Worm (Caenorhabditis elegans) whole organism, young adult: Measurements from ENCODE around the gene srh-73.

Source experiments
- B0035.1 ChIP-seq: sonication (generic microtip); optimal IDR thresholded peaks from 2 replicates; lab custom pipeline; 2016; ENCODE audit warnings: missing genetic modification characterization, mild to moderate bottlenecking, missing compliant biosample characterization, missing genotype, missing genetic modification reagents
- C06A6.2 ChIP-seq: fragments of 200-800 bp; sonication (Bioruptor generic); conservative IDR thresholded peaks from 2 replicates; pipeline ENCODE4 v1.3.6; 2022; ENCODE audit warnings: missing genetic modification characterization, missing compliant biosample characterization
- D2030.7 ChIP-seq: fragments of 200-800 bp; sonication (Bioruptor generic); IDR thresholded peaks from 2 replicates; pipeline ENCODE4 v1.3.6; 2022; ENCODE audit warnings: missing genetic modification reagents, missing genetic modification characterization, missing compliant biosample characterization
- F10E7.11 ChIP-seq: sonication (generic microtip); optimal IDR thresholded peaks from 2 replicates; lab custom pipeline; 2017; ENCODE audit warnings: mild to moderate bottlenecking, missing genetic modification characterization, moderate library complexity, missing compliant biosample characterization
- F22D6.2 ChIP-seq: sonication (generic microtip); optimal IDR thresholded peaks from 2 replicates; lab custom pipeline; 2016; ENCODE audit warnings: mild to moderate bottlenecking, missing genetic modification characterization, missing compliant biosample characterization
- F37B4.10 ChIP-seq: fragments of 200-800 bp; sonication (Bioruptor generic); IDR thresholded peaks from 2 replicates; pipeline ENCODE4 v1.3.6; 2022; ENCODE audit warnings: missing genetic modification characterization, missing compliant biosample characterization
- F39B2.1 ChIP-seq: fragments of 200-800 bp; sonication (Bioruptor generic); IDR thresholded peaks from 2 replicates; pipeline ENCODE4 v1.3.6; 2022; ENCODE audit warnings: missing genetic modification reagents, missing genetic modification characterization, missing compliant biosample characterization
- F57C9.4 ChIP-seq: sonication (generic microtip); optimal IDR thresholded peaks from 2 replicates; lab custom pipeline; 2017; ENCODE audit warnings: mild to moderate bottlenecking, missing genetic modification characterization, missing compliant biosample characterization
- K11D2.4 ChIP-seq: fragments of 200-800 bp; sonication (Bioruptor generic); IDR thresholded peaks from 2 replicates; pipeline ENCODE4 v1.3.6; 2022; ENCODE audit warnings: missing genetic modification reagents, missing genetic modification characterization, missing compliant biosample characterization
- K12H6.12 ChIP-seq: fragments of 200-800 bp; sonication (Bioruptor generic); optimal IDR thresholded peaks from 2 replicates; lab custom pipeline; 2018; ENCODE audit warnings: mild to moderate bottlenecking, missing genetic modification characterization, missing compliant biosample characterization
- Y53G8AR.9 ChIP-seq: fragments of 200-800 bp; sonication (Bioruptor generic); conservative IDR thresholded peaks from 2 replicates; pipeline ENCODE4 v1.3.6; 2022; ENCODE audit warnings: missing genetic modification reagents, missing genetic modification characterization, missing compliant biosample characterization
- Y79H2A.3 ChIP-seq: fragments of 200-800 bp; sonication (Bioruptor generic); conservative IDR thresholded peaks from 2 replicates; pipeline ENCODE4 v1.3.6; 2022; ENCODE audit warnings: missing genetic modification reagents, missing genetic modification characterization, missing compliant biosample characterization
- ZK185.1 ChIP-seq: sonication (generic microtip); optimal IDR thresholded peaks from 2 replicates; lab custom pipeline; 2016; ENCODE audit warnings: mild to moderate bottlenecking, missing genetic modification characterization, missing compliant biosample characterization; ENCODE audit not compliant: poor library complexity, severe bottlenecking
- aptf-3 ChIP-seq: fragments of 200-800 bp; sonication (Bioruptor generic); IDR thresholded peaks from 2 replicates; pipeline ENCODE4 v1.3.6; 2022; ENCODE audit warnings: missing genetic modification characterization, missing compliant biosample characterization
- cebp-1 ChIP-seq, 2 experiments: fragments of 200-800 bp in 1 of 2; sonication (Bioruptor generic) in 1 of 2; sonication (generic microtip) in 1 of 2; IDR thresholded peaks in 1 of 2; optimal IDR thresholded peaks in 1 of 2; 2 replicates each; pipeline versions ENCODE4 v1.3.6 to Lab custom; 2017 to 2022; ENCODE audit warnings: missing compliant biosample characterization in 2 of 2, missing genetic modification characterization in 2 of 2, mild to moderate bottlenecking in 1 of 2, missing genetic modification reagents in 1 of 2, moderate library complexity in 1 of 2
- cebp-2 ChIP-seq: fragments of 200-800 bp; sonication (Bioruptor generic); IDR thresholded peaks from 2 replicates; pipeline ENCODE4 v1.3.6; 2022; ENCODE audit warnings: missing genetic modification characterization, missing compliant biosample characterization
- ceh-79 ChIP-seq: sonication (generic microtip); optimal IDR thresholded peaks from 2 replicates; lab custom pipeline; 2017; ENCODE audit warnings: mild to moderate bottlenecking, missing genetic modification characterization, missing compliant biosample characterization
- dpff-1 ChIP-seq: sonication (generic microtip); optimal IDR thresholded peaks from 2 replicates; lab custom pipeline; 2017; ENCODE audit warnings: mild to moderate bottlenecking, missing genetic modification characterization, missing compliant biosample characterization
- egrh-3 ChIP-seq: fragments of 200-800 bp; sonication (Bioruptor generic); IDR thresholded peaks from 2 replicates; pipeline ENCODE4 v1.3.6; 2022; ENCODE audit warnings: missing genetic modification reagents, missing genetic modification characterization, missing compliant biosample characterization
- ekl-4 ChIP-seq: fragments of 200-800 bp; sonication (Bioruptor generic); IDR thresholded peaks from 2 replicates; pipeline ENCODE4 v1.3.6; 2022; ENCODE audit warnings: missing genetic modification reagents, missing genetic modification characterization, missing compliant biosample characterization
- hlh-26 ChIP-seq: fragments of 200-800 bp; sonication (Bioruptor generic); conservative IDR thresholded peaks from 2 replicates; pipeline ENCODE4 v1.3.6; 2022; ENCODE audit warnings: missing genetic modification reagents, missing genetic modification characterization, missing compliant biosample characterization
- hmg-1.2 ChIP-seq: fragments of 200-800 bp; sonication (Bioruptor generic); IDR thresholded peaks from 2 replicates; pipeline ENCODE4 v1.3.6; 2022; ENCODE audit warnings: missing genetic modification reagents, missing genetic modification characterization, missing compliant biosample characterization
- let-607 ChIP-seq, 2 experiments: fragments of 200-800 bp in 1 of 2; sonication (Bioruptor generic) in 1 of 2; sonication (generic microtip) in 1 of 2; optimal IDR thresholded peaks; 2 replicates each; lab custom pipeline; 2016 to 2018; ENCODE audit warnings: mild to moderate bottlenecking in 2 of 2, missing compliant biosample characterization in 2 of 2, missing genetic modification characterization in 2 of 2, moderate library complexity in 2 of 2, missing genotype in 1 of 2
- lin-26 ChIP-seq: fragments of 200-800 bp; sonication (Bioruptor generic); IDR thresholded peaks from 2 replicates; pipeline ENCODE4 v1.3.6; 2022; ENCODE audit warnings: missing genetic modification reagents, missing genetic modification characterization, missing compliant biosample characterization
- lsl-1 ChIP-seq: fragments of 200-800 bp; sonication (Bioruptor generic); optimal IDR thresholded peaks from 2 replicates; lab custom pipeline; 2018; ENCODE audit warnings: mild to moderate bottlenecking, missing genetic modification characterization, moderate library complexity, missing compliant biosample characterization
- nhr-90 ChIP-seq: sonication (generic microtip); optimal IDR thresholded peaks from 2 replicates; lab custom pipeline; 2016; ENCODE audit warnings: missing genotype, mild to moderate bottlenecking, missing genetic modification characterization, missing compliant biosample characterization
- pbrm-1 ChIP-seq: fragments of 200-800 bp; sonication (Bioruptor generic); IDR thresholded peaks from 2 replicates; pipeline ENCODE4 v1.3.6; 2022; ENCODE audit warnings: missing genetic modification reagents, missing genetic modification characterization, missing compliant biosample characterization
- sea-2 ChIP-seq: fragments of 200-800 bp; sonication (Bioruptor generic); IDR thresholded peaks from 2 replicates; pipeline ENCODE4 v1.3.6; 2022; ENCODE audit warnings: missing genetic modification characterization, missing compliant biosample characterization
- snpc-1.3 ChIP-seq: sonication (generic microtip); optimal IDR thresholded peaks from 2 replicates; lab custom pipeline; 2017; ENCODE audit warnings: missing genetic modification characterization, mild to moderate bottlenecking, missing compliant biosample characterization, antibody characterized with exemption, moderate library complexity, missing genotype, missing genetic modification reagents; ENCODE audit not compliant: insufficient read depth
- snpc-3.4 ChIP-seq: sonication (generic microtip); optimal IDR thresholded peaks from 2 replicates; lab custom pipeline; 2017; ENCODE audit warnings: missing genetic modification characterization, mild to moderate bottlenecking, missing compliant biosample characterization, antibody characterized with exemption, moderate library complexity, missing genotype, missing genetic modification reagents
- snpc-4 ChIP-seq, 5 experiments: fragments of 150-350 bp in 1 of 5; sonication (generic microtip) in 4 of 5; optimal IDR thresholded peaks; 2 replicates each; lab custom pipeline; 2014 to 2018; ENCODE audit warnings: missing genetic modification characterization in 5 of 5, missing biosample characterization in 3 of 5, antibody characterized with exemption in 2 of 5, mild to moderate bottlenecking in 2 of 5, missing compliant biosample characterization in 2 of 5, missing genotype in 2 of 5, moderate library complexity in 2 of 5, missing genetic modification reagents in 1 of 5
- tbx-9 ChIP-seq: sonication (generic microtip); optimal IDR thresholded peaks from 2 replicates; lab custom pipeline; 2016; ENCODE audit warnings: borderline replicate concordance, missing genetic modification characterization, inconsistent platforms, missing compliant biosample characterization
- unc-130 ChIP-seq: sonication (generic microtip); optimal IDR thresholded peaks from 2 replicates; lab custom pipeline; 2016; ENCODE audit warnings: missing genetic modification reagents, missing genetic modification characterization, missing compliant biosample characterization
- unc-62 ChIP-seq: fragments of 150-350 bp; optimal IDR thresholded peaks from 2 replicates; lab custom pipeline; 2014; ENCODE audit warnings: missing biosample characterization, missing genetic modification reagents, missing genetic modification characterization
- xnd-1 ChIP-seq: sonication (generic microtip); optimal IDR thresholded peaks from 2 replicates; lab custom pipeline; 2016; ENCODE audit warnings: missing genotype, missing genetic modification reagents, missing genetic modification characterization, missing compliant biosample characterization
- zfh-2 ChIP-seq: fragments of 200-800 bp; sonication (Bioruptor generic); conservative IDR thresholded peaks from 2 replicates; pipeline ENCODE4 v1.3.6; 2022; ENCODE audit warnings: missing genetic modification reagents, missing genetic modification characterization, missing compliant biosample characterization
- ztf-26 ChIP-seq: sonication (generic microtip); optimal IDR thresholded peaks from 2 replicates; lab custom pipeline; 2017; ENCODE audit warnings: missing genetic modification characterization, missing compliant biosample characterization
- ztf-28 ChIP-seq: fragments of 200-800 bp; sonication (Bioruptor generic); IDR thresholded peaks from 2 replicates; pipeline ENCODE4 v1.3.6; 2022; ENCODE audit warnings: missing genetic modification reagents, missing genetic modification characterization, missing compliant biosample characterization
- ztf-3 ChIP-seq: fragments of 200-800 bp; sonication (Bioruptor generic); optimal IDR thresholded peaks from 2 replicates; lab custom pipeline; 2018; ENCODE audit warnings: mild to moderate bottlenecking, missing genetic modification characterization, missing compliant biosample characterization

srh-73 gene

DNA sequence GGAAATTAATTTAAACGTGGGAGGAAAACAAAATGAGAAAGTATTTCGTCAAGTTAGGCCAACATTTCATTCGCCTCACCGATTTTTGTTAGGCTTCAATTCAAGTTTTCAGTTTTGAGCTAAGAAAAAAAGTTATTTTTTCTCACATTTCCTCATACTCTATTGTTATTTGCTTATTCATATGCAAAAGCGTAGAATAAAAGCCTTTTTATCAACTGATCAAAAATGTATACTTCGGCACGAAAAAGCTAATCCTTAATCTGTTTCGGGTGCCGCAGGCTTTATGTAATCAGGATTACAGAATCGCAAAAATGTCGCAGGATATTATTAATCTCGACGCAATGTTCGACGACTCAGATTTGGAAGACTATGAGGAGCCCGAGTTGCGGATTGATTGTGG, 22.1 kb upstream of the srh-73 start, which contains the start of gene T21B4.15:
TSS of gene T21B4.15 (plus strand) at position 301 of the 400 bp plus-strand sequence.
- TF ChIP-seq dpff-1 (tag; lab: Kevin White, UChicago), result no peak
- no peak for TF ChIP-seq cebp-2 (GFP tag; lab: Robert Waterston, UW)
- no peak for TF ChIP-seq snpc-4 (GFP tag; optimal IDR thresholded peaks at IDR 0.05; lab: Kevin White, UChicago)
- TF ChIP-seq snpc-4 (tag; optimal IDR thresholded peaks at IDR 0.05; lab: Kevin White, UChicago), result no peak
- TF ChIP-seq C06A6.2 (GFP tag; lab: Robert Waterston, UW), result no peak
- TF ChIP-seq snpc-1.3, result no peak
- TF ChIP-seq unc-62 (GFP tag; lab: Kevin White, UChicago), result no peak
- TF ChIP-seq B0035.1, result no peak

DNA sequence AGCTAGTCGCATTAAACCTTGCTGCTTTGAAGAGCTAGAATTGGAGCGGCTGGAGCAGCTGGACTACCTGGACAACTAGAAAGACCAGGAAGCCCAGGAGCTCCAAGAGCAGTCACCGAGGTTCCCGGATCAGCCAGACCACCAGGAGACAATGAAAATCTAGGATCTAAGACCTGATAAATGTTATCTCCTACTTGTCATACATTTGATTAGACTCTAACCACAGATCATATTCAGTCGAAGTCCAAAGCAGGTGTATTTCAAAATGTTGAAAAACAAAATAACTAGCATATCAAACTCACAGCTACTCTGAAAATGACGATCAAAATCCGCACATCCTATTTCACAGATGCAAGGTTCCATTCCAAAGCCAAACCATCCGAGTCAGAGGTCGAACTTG, 20.0 kb upstream of the srh-73 start, which contains the start of gene srz-6:
TSS of gene srz-6 (plus strand) at position 301 of the 400 bp plus-strand sequence.
- TF ChIP-seq D2030.7 (no peak), zfh-2 (GFP tag; lab: Robert Waterston, UW) (0 out of 2 replicates have a peak, but pooled peaks have one; percentile 29)

DNA sequence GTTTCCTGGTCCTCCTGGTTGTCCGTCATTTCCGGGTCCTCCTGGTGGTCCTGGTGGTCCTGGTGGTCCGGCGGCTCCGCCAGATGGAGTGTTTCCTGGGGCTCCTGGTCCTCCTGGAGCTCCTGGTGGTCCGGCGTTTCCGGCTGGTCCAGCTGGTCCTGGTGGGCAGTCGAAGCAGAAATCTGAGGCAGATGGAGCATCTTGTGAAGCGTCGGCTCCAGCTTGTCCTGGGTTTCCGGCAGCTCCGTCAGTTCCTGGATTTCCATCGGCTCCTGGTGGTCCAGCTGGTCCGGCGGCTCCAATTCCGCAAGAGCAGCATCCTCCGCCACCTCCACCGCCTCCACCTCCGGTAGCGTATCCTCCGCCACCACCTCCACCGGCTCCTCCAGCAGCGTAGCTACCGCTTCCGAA, 17.9 kb upstream of the srh-73 start:
- TF ChIP-seq F10E7.11 (tag; lab: Kevin White, UChicago) (no peak), snpc-4 (GFP tag; optimal IDR thresholded peaks at IDR 0.05; lab: Kevin White, UChicago) (no peak), snpc-4 (tag; optimal IDR thresholded peaks at IDR 0.05; lab: Kevin White, UChicago) (no peak), egrh-3 (GFP tag; lab: Robert Waterston, UW) (peak; percentile 97), cebp-2 (GFP tag; lab: Robert Waterston, UW) (0 out of 2 replicates have a peak, but pooled peaks have one; percentile 4), ztf-28 (GFP tag; lab: Robert Waterston, UW) (no peak), hmg-1.2 (GFP tag; lab: Robert Waterston, UW) (no peak), cebp-1 (GFP tag; IDR thresholded peaks at IDR 0.05; lab: Robert Waterston, UW) (no peak), cebp-1 (tag; optimal IDR thresholded peaks at IDR 0.05; lab: Kevin White, UChicago) (no peak), B0035.1 (no peak), F37B4.10 (GFP tag; lab: Robert Waterston, UW) (0 out of 2 replicates have a peak, but pooled peaks have one; percentile 71), ztf-3 (no peak), F39B2.1 (GFP tag; lab: Robert Waterston, UW) (no peak), K11D2.4 (GFP tag; lab: Robert Waterston, UW) (no peak), zfh-2 (GFP tag; lab: Robert Waterston, UW) (peak; percentile 74), dpff-1 (tag; lab: Kevin White, UChicago) (no peak), Y53G8AR.9 (no peak), let-607 (tag; optimal IDR thresholded peaks at IDR 0.05; lab: Kevin White, UChicago) (no peak)

DNA sequence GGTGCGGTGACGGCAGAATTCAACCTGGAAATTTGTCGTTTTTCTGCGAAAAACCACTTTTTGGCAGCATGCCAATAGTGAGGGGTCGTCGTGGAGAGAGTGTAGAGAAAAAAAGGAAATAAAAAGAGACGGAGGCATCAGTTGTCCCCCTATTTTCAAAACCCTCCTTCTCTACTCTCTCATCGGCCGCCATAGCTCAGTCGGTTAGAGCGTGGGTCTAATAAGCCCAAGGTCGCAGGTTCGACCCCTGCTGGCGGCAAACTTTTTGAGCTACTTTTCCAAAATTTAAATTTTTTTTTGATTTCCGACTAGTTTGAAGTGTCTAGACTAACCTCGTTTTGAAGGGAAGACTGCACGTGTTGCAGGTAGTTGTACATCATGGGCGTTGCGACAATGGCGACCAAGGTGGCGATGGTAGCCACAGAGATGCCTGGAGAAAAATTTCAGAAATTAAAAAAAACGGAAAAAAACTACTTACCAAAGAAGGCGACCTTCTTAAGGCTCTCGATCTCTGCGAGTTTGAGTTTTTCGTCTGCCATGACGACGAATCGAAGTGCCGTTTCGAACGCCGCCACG, 17.3 kb upstream of the srh-73 start, which contains the start of gene col-85:
TSS of gene col-85 (minus strand) at position 540 of the 576 bp plus-strand sequence.
- no peak for TF ChIP-seq hlh-26 (GFP tag; lab: Robert Waterston, UW)
- TF ChIP-seq Y79H2A.3 (GFP tag; lab: Robert Waterston, UW), result no peak
- TF ChIP-seq F57C9.4 (tag; lab: Kevin White, UChicago), result no peak
- no peak for TF ChIP-seq tbx-9 (tag; lab: Kevin White, UChicago)
- peak; percentile 80 for TF ChIP-seq ztf-26 (tag; lab: Kevin White, UChicago)
- peak; percentile 92 for TF ChIP-seq pbrm-1 (GFP tag; lab: Robert Waterston, UW)
- peak; percentile 98 for TF ChIP-seq lin-26 (GFP tag; lab: Robert Waterston, UW)
- TF ChIP-seq ceh-79 (tag; lab: Kevin White, UChicago), result peak; percentile 23
- TF ChIP-seq snpc-3.4 (tag; lab: Kevin White, UChicago), result peak; percentile 92
- TF ChIP-seq F22D6.2, result peak; percentile 4
- TF ChIP-seq unc-62 (GFP tag; lab: Kevin White, UChicago), result no peak
- peak; percentile 53 for TF ChIP-seq lsl-1
- TF ChIP-seq aptf-3 (GFP tag; lab: Robert Waterston, UW), result no peak
- peak; percentile 83 for TF ChIP-seq D2030.7
- peak; percentile 94 for TF ChIP-seq nhr-90 (tag; lab: Kevin White, UChicago)
- TF ChIP-seq ekl-4 (GFP tag; lab: Robert Waterston, UW), result peak; percentile 72
- 0 out of 2 replicates have a peak, but pooled peaks have one; percentile 86 for TF ChIP-seq F37B4.10 (GFP tag; lab: Robert Waterston, UW)
- peak; percentile 23 for TF ChIP-seq K12H6.12 (tag; lab: Kevin White, UChicago)
- TF ChIP-seq xnd-1 (tag; lab: Kevin White, UChicago), result no peak
- TF ChIP-seq unc-130 (GFP tag; lab: Kevin White, UChicago), result peak; percentile 62
- no peak for TF ChIP-seq ZK185.1 (tag; lab: Kevin White, UChicago)
- peak; percentile 87 for TF ChIP-seq snpc-1.3
- no peak for TF ChIP-seq sea-2 (GFP tag; lab: Robert Waterston, UW)
